Fruit fly (Drosophila melanogaster): ENCODE data around the gene CG42729.
A peak's percentile ranks its signal among the peaks of the same experiment; 100 is the strongest.

Gene CG42729

DNA sequence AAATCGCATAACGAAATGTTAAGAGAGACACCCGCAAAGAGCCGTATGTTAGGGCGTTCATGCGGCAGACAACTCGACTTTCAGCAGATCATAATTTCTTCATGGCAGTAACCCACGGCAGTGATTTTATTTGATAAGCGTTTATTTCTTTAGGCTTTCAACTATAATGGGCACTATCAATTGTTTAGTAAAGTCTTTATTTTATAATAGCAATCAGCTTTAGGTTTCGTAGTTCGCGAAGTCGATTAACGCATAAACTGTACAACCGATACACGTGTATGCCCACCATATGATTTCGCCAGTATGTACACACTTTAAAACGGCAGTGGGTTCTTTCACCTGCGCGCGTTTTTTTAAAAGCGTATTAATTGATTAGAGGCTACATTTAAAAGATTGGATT lies 19.1 kb downstream of the CG42729 start, which contains the start of gene CG7841 (continued):
- TF ChIP-seq Bgb (GFP tag; IDR thresholded peaks at IDR 0.05; ENCODE audit: partially characterized antibody): no peak
- TF ChIP-seq CG16779 (GFP tag; IDR thresholded peaks at IDR 0.05): peak; percentile 93
- TF ChIP-seq fd96Cb (tag; optimal IDR thresholded peaks at IDR 0.05): peak; percentile 96
- peak; percentile 93 for TF ChIP-seq disco-r (GFP tag; optimal IDR thresholded peaks at IDR 0.05)
- TF ChIP-seq CG18619 (GFP tag; optimal IDR thresholded peaks at IDR 0.05): peak; percentile 97
- TF ChIP-seq ato (GFP tag; IDR thresholded peaks at IDR 0.05; ENCODE audit: partially characterized antibody): no peak
- TF ChIP-seq kah (GFP tag; optimal IDR thresholded peaks at IDR 0.05): peak; percentile 97
- no peak for TF ChIP-seq mld (GFP tag; IDR thresholded peaks at IDR 0.05; ENCODE audit: partially characterized antibody)
- peak; percentile 99 for TF ChIP-seq ci (GFP tag; IDR thresholded peaks at IDR 0.05)
- no peak for TF ChIP-seq CkIIα-i1 (GFP tag; IDR thresholded peaks at IDR 0.05)
- TF ChIP-seq slp2 (GFP tag; optimal IDR thresholded peaks at IDR 0.05): peak; percentile 92
- peak; percentile 96 for TF ChIP-seq CG14050 (GFP tag; IDR thresholded peaks at IDR 0.05)
- TF ChIP-seq CG32772 (GFP tag; IDR thresholded peaks at IDR 0.05): no peak; the same call in 1 of the 2 replicates
- peak; percentile 29 for TF ChIP-seq gfzf (GFP tag; optimal IDR thresholded peaks at IDR 0.05)
- TF ChIP-seq CG17829 (tag; optimal IDR thresholded peaks at IDR 0.05): peak; percentile 99
- peak; percentile 99 for TF ChIP-seq cwo (GFP tag; optimal IDR thresholded peaks at IDR 0.05)
- peak; percentile 95 for TF ChIP-seq Antp (GFP tag; optimal IDR thresholded peaks at IDR 0.05)
- TF ChIP-seq jumu (GFP tag; optimal IDR thresholded peaks at IDR 0.05): peak; percentile 96
- TF ChIP-seq HLH4C (GFP tag; IDR thresholded peaks at IDR 0.05; ENCODE audit: partially characterized antibody): no peak
- peak; percentile 96 for TF ChIP-seq bab2 (GFP tag; optimal IDR thresholded peaks at IDR 0.05)
- peak; percentile 94; the same call in 2 of the 3 replicates for TF ChIP-seq gce (GFP tag; IDR thresholded peaks at IDR 0.05)
- TF ChIP-seq MTF-1 (GFP tag; optimal IDR thresholded peaks at IDR 0.05; ENCODE audit: borderline replicate concordance): peak; percentile 97
- TF ChIP-seq zen2 (GFP tag; IDR thresholded peaks at IDR 0.05; ENCODE audit: partially characterized antibody): no peak
- TF ChIP-seq amos (GFP tag; IDR thresholded peaks at IDR 0.05; ENCODE audit: partially characterized antibody): no peak
- peak; percentile 92 for TF ChIP-seq ewg (GFP tag; optimal IDR thresholded peaks at IDR 0.05)
- peak; percentile 97 for TF ChIP-seq en (GFP tag; optimal IDR thresholded peaks at IDR 0.05)
- TF ChIP-seq Optix (GFP tag; IDR thresholded peaks at IDR 0.05): peak; percentile 94; the same call in 2 of the 3 replicates
- peak; percentile 94; the same call in 1 of the 2 replicates for TF ChIP-seq ap (GFP tag; IDR thresholded peaks at IDR 0.05)
- TF ChIP-seq CG15011 (GFP tag; optimal IDR thresholded peaks at IDR 0.05): peak; percentile 97
- TF ChIP-seq pros (GFP tag; optimal IDR thresholded peaks at IDR 0.05): peak; percentile 93
- TF ChIP-seq Lhr (GFP tag; optimal IDR thresholded peaks at IDR 0.05): peak; percentile 93
- TF ChIP-seq slbo (GFP tag; IDR thresholded peaks at IDR 0.05): peak; percentile 94
- peak; percentile 95 for TF ChIP-seq bowl (GFP tag; IDR thresholded peaks at IDR 0.05)
- TF ChIP-seq Neu2 (GFP tag; optimal IDR thresholded peaks at IDR 0.05; ENCODE audit: borderline replicate concordance): peak; percentile 91
- peak; percentile 95 for TF ChIP-seq zfh2 (GFP tag; optimal IDR thresholded peaks at IDR 0.05)
- peak; percentile 94; the same call in 1 of the 2 replicates for TF ChIP-seq CG10959 (GFP tag; IDR thresholded peaks at IDR 0.05)
- peak; percentile 97 for TF ChIP-seq Sox100B (GFP tag; optimal IDR thresholded peaks at IDR 0.05)
- peak; percentile 95 for TF ChIP-seq Vsx1 (GFP tag; optimal IDR thresholded peaks at IDR 0.05)
- TF ChIP-seq ATbp (GFP tag; optimal IDR thresholded peaks at IDR 0.05): peak; percentile 96
- peak; percentile 92 for TF ChIP-seq pnt (GFP tag; optimal IDR thresholded peaks at IDR 0.05)
- peak; percentile 99 for TF ChIP-seq BtbVII (GFP tag; optimal IDR thresholded peaks at IDR 0.05)
- peak; percentile 88 for TF ChIP-seq Jarid2 (GFP tag; optimal IDR thresholded peaks at IDR 0.05)
- peak; percentile 99 for TF ChIP-seq Fer1 (GFP tag; optimal IDR thresholded peaks at IDR 0.05)
- TF ChIP-seq ara (GFP tag; IDR thresholded peaks at IDR 0.05): peak; percentile 96
- TF ChIP-seq CG2202 (tag; optimal IDR thresholded peaks at IDR 0.05): peak; percentile 99
- TF ChIP-seq Atf3 (GFP tag; optimal IDR thresholded peaks at IDR 0.05): peak; percentile 94
- peak; percentile 14 for TF ChIP-seq HLHmδ (GFP tag; optimal IDR thresholded peaks at IDR 0.05)
- peak; percentile 96 for TF ChIP-seq CHES-1-like (GFP tag; optimal IDR thresholded peaks at IDR 0.05)
- TF ChIP-seq Six4 (GFP tag; optimal IDR thresholded peaks at IDR 0.05): peak; percentile 97
- TF ChIP-seq zf30C (GFP tag; optimal IDR thresholded peaks at IDR 0.05): peak; percentile 63

Data from whole organism, embryonic.